Worm (Caenorhabditis elegans) whole organism, young adult: ENCODE results near the gene bath-4.

Source experiments
- B0019.2 ChIP-seq: fragments of 200-800 bp; sonication (Bioruptor generic); conservative IDR thresholded peaks from 2 replicates; pipeline ENCODE4 v1.3.6; 2022; ENCODE audit warnings: missing genetic modification reagents, missing genetic modification characterization, missing compliant biosample characterization
- D2030.7 ChIP-seq: fragments of 200-800 bp; sonication (Bioruptor generic); IDR thresholded peaks from 2 replicates; pipeline ENCODE4 v1.3.6; 2022; ENCODE audit warnings: missing genetic modification reagents, missing genetic modification characterization, missing compliant biosample characterization
- ama-1 ChIP-seq, 3 experiments: fragments of 150-350 bp in 1 of 3; sonication (generic microtip) in 2 of 3; optimal IDR thresholded peaks; 2 replicates each; lab custom pipeline; 2014 to 2018; ENCODE audit warnings: missing biosample characterization in 2 of 3, missing genetic modification characterization in 2 of 3, missing genetic modification reagents in 2 of 3
- aptf-2 ChIP-seq: fragments of 200-800 bp; sonication (Bioruptor generic); conservative IDR thresholded peaks from 2 replicates; pipeline ENCODE4 v1.3.6; 2022; ENCODE audit warnings: missing genetic modification reagents, missing genetic modification characterization, missing compliant biosample characterization
- dpl-1 ChIP-seq: fragments of 150-350 bp; optimal IDR thresholded peaks from 2 replicates; lab custom pipeline; 2014; ENCODE audit warnings: missing biosample characterization, missing genetic modification reagents, missing genetic modification characterization
- let-607 ChIP-seq, 2 experiments: fragments of 200-800 bp in 1 of 2; sonication (Bioruptor generic) in 1 of 2; sonication (generic microtip) in 1 of 2; optimal IDR thresholded peaks; 2 replicates each; lab custom pipeline; 2016 to 2018; ENCODE audit warnings: mild to moderate bottlenecking in 2 of 2, missing compliant biosample characterization in 2 of 2, missing genetic modification characterization in 2 of 2, moderate library complexity in 2 of 2, missing genotype in 1 of 2
- lin-54 ChIP-seq: fragments of 200-800 bp; sonication (Bioruptor generic); optimal IDR thresholded peaks from 2 replicates; lab custom pipeline; 2018; ENCODE audit warnings: mild to moderate bottlenecking, missing genetic modification characterization, missing compliant biosample characterization

DNA sequence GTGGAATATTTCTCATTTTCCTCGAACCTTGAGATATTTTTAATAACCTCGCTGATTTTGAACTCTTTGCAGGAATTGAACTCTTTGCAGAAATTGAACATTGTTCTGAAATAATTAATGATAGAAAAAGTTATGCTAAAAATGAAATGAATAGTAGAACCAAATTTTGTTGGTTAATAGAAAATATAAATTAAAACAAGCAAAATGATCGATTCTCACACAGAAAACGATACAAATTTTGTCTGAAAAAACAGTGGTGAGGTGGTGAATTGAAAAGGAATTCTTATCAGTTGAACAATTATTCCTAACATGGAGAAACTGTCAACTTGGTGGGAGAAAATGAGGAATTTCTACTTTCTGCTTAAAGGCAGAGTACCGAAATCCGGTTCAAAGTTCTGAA is 33.1 kb downstream of the bath-4 start, which contains the start of gene math-6:
- TF ChIP-seq ama-1 (optimal IDR thresholded peaks at IDR 0.05; lab: Kevin White, UChicago) (no peak), ama-1 (GFP tag; optimal IDR thresholded peaks at IDR 0.05; lab: Kevin White, UChicago) (no peak), let-607 (tag; optimal IDR thresholded peaks at IDR 0.05; lab: Kevin White, UChicago) (no peak), lin-54 (GFP tag; lab: Kevin White, UChicago) (no peak), D2030.7 (GFP tag; lab: Robert Waterston, UW) (no peak), B0019.2 (GFP tag; lab: Robert Waterston, UW) (no peak), dpl-1 (GFP tag; lab: Kevin White, UChicago) (no peak), aptf-2 (GFP tag; lab: Robert Waterston, UW) (no peak)
